Fruit fly (Drosophila melanogaster) whole organism, embryonic: Measurements from ENCODE around the gene CG4968.
A peak's percentile ranks its signal among the peaks of the same experiment; 100 is the strongest.

Experiments used
- Awh ChIP-seq: fragments of 200-800 bp; sonication (Bioruptor generic); IDR thresholded peaks from 2 replicates; pipeline ENCODE4, ENCODE4 v1.3.6; 2022; ENCODE audit warnings: missing biosample characterization, missing genetic modification characterization
- Bdp1 ChIP-seq: fragments of 200-800 bp; sonication (Bioruptor generic); optimal IDR thresholded peaks from 3 replicates; lab custom pipeline; 2016; ENCODE audit warnings: missing biosample characterization, missing genetic modification characterization
- CG1024 ChIP-seq: fragments of 200-800 bp; sonication (Bioruptor generic); IDR thresholded peaks from 2 replicates; pipeline ENCODE4 v1.3.6; 2022; ENCODE audit warnings: missing biosample characterization, missing genetic modification characterization
- CG10462 ChIP-seq: fragments of 200-800 bp; sonication (Bioruptor generic); optimal IDR thresholded peaks from 2 replicates; lab custom pipeline; 2016; ENCODE audit warnings: missing biosample characterization, missing genetic modification characterization
- CG10565 ChIP-seq: fragments of 200-800 bp; sonication (Bioruptor generic); optimal IDR thresholded peaks from 3 replicates; lab custom pipeline; 2016; ENCODE audit warnings: missing biosample characterization, mild to moderate bottlenecking, missing genetic modification characterization
- CG10654 ChIP-seq: fragments of 200-800 bp; sonication (Bioruptor generic); optimal IDR thresholded peaks from 2 replicates; lab custom pipeline; 2016; ENCODE audit warnings: missing biosample characterization, missing genetic modification characterization
- CG15514 ChIP-seq: fragments of 200-800 bp; sonication (Bioruptor generic); optimal IDR thresholded peaks from 3 replicates; lab custom pipeline; 2017; ENCODE audit warnings: missing biosample characterization, missing genetic modification characterization, mild to moderate bottlenecking, moderate library complexity, missing genetic modification reagents
- CG1832 ChIP-seq: fragments of 200-800 bp; sonication (Bioruptor generic); optimal IDR thresholded peaks from 2 replicates; lab custom pipeline; 2017; ENCODE audit warnings: missing biosample characterization, mild to moderate bottlenecking, missing genetic modification characterization, inconsistent platforms
- CG2712 ChIP-seq: fragments of 200-800 bp; optimal IDR thresholded peaks from 3 replicates; lab custom pipeline; 2019; ENCODE audit warnings: missing biosample characterization, mild to moderate bottlenecking, missing genetic modification characterization, moderate library complexity
- CG31224 ChIP-seq: fragments of 200-800 bp; sonication (Bioruptor generic); IDR thresholded peaks from 2 replicates; pipeline ENCODE4 v1.3.6; 2022; ENCODE audit warnings: missing biosample characterization, missing genetic modification characterization
- CG31365 ChIP-seq: fragments of 200-800 bp; sonication (Bioruptor generic); optimal IDR thresholded peaks from 2 replicates; lab custom pipeline; 2018; ENCODE audit warnings: missing biosample characterization, mild to moderate bottlenecking, missing genetic modification characterization
- CG32772 ChIP-seq: fragments of 200-800 bp; sonication (Bioruptor generic); IDR thresholded peaks from 2 replicates; pipeline ENCODE4 v1.3.6; 2022; ENCODE audit warnings: missing biosample characterization, missing genetic modification characterization
- CG3407 ChIP-seq: fragments of 200-800 bp; sonication (Bioruptor generic); optimal IDR thresholded peaks from 2 replicates; lab custom pipeline; 2018; ENCODE audit warnings: missing biosample characterization, mild to moderate bottlenecking, missing genetic modification characterization
- CG3995 ChIP-seq: fragments of 200-800 bp; sonication (Bioruptor generic); optimal IDR thresholded peaks from 3 replicates; lab custom pipeline; 2016; ENCODE audit warnings: missing biosample characterization, missing genetic modification characterization
- CG4360 ChIP-seq: fragments of 200-800 bp; sonication (Bioruptor generic); IDR thresholded peaks from 2 replicates; pipeline ENCODE4 v1.3.6; 2022; ENCODE audit warnings: missing biosample characterization, missing genetic modification characterization
- CG4707 ChIP-seq: fragments of 200-800 bp; sonication (Bioruptor generic); optimal IDR thresholded peaks from 2 replicates; lab custom pipeline; 2018; ENCODE audit warnings: missing biosample characterization, mild to moderate bottlenecking, missing genetic modification characterization, moderate library complexity
- CG7556 ChIP-seq: fragments of 200-800 bp; sonication (Bioruptor generic); optimal IDR thresholded peaks from 2 replicates; lab custom pipeline; 2017; ENCODE audit warnings: missing biosample characterization, mild to moderate bottlenecking, missing genetic modification characterization
- Dfd ChIP-seq, 2 experiments: fragments of >200 bp; optimal IDR thresholded peaks; 2 replicates each; lab custom pipeline; 2017; ENCODE audit warnings: missing biosample characterization in 2 of 2, missing genetic modification characterization in 2 of 2
- Doc3 ChIP-seq: fragments of 200-800 bp; sonication (Bioruptor generic); IDR thresholded peaks from 3 replicates; pipeline ENCODE4 v1.3.6; 2022; ENCODE audit warnings: missing biosample characterization, missing genetic modification characterization; ENCODE audit not compliant: partially characterized antibody
- Dp ChIP-seq: fragments of 200-800 bp; sonication (Bioruptor generic); optimal IDR thresholded peaks from 2 replicates; lab custom pipeline; 2018; ENCODE audit warnings: missing biosample characterization, mild to moderate bottlenecking, missing genetic modification characterization, moderate library complexity
- E2f1 ChIP-seq: fragments of 200-800 bp; sonication (Bioruptor generic); IDR thresholded peaks from 2 replicates; pipeline ENCODE4 v1.3.6; 2022; ENCODE audit warnings: missing biosample characterization, missing genetic modification characterization
- ERR ChIP-seq: fragments of 200-800 bp; sonication (Bioruptor generic); optimal IDR thresholded peaks from 2 replicates; lab custom pipeline; 2016; ENCODE audit warnings: missing biosample characterization, missing genetic modification characterization
- Fer3 ChIP-seq: fragments of 200-800 bp; sonication (Bioruptor generic); optimal IDR thresholded peaks from 2 replicates; lab custom pipeline; 2018; ENCODE audit warnings: missing biosample characterization, mild to moderate bottlenecking, missing genetic modification characterization, moderate library complexity
- H15 ChIP-seq: fragments of 200-800 bp; sonication (Bioruptor generic); IDR thresholded peaks from 3 replicates; pipeline ENCODE4 v1.3.6; 2022; ENCODE audit warnings: missing biosample characterization, missing genetic modification characterization
- Mad ChIP-seq: fragments of 200-800 bp; sonication (Bioruptor generic); optimal IDR thresholded peaks from 2 replicates; lab custom pipeline; 2016; ENCODE audit warnings: missing biosample characterization, missing genetic modification characterization
- Scr ChIP-seq: fragments of 200-800 bp; sonication (Bioruptor generic); IDR thresholded peaks from 2 replicates; pipeline ENCODE4 v1.3.6; 2022; ENCODE audit warnings: missing biosample characterization, missing genetic modification characterization; ENCODE audit not compliant: partially characterized antibody
- Side ChIP-seq: fragments of 200-800 bp; sonication (Bioruptor generic); optimal IDR thresholded peaks from 2 replicates; lab custom pipeline; 2016; ENCODE audit warnings: missing biosample characterization, missing genetic modification characterization
- Sox100B ChIP-seq: fragments of 200-800 bp; sonication (Bioruptor generic); optimal IDR thresholded peaks from 3 replicates; lab custom pipeline; 2018; ENCODE audit warnings: missing biosample characterization, mild to moderate bottlenecking, missing genetic modification characterization
- ac ChIP-seq: fragments of 200-800 bp; sonication (Bioruptor generic); optimal IDR thresholded peaks from 3 replicates; lab custom pipeline; 2017; ENCODE audit warnings: missing biosample characterization, mild to moderate bottlenecking, missing genetic modification characterization
- al ChIP-seq: fragments of 200-800 bp; sonication (Bioruptor generic); IDR thresholded peaks from 2 replicates; pipeline ENCODE4 v1.3.6; 2022; ENCODE audit warnings: missing biosample characterization, missing genetic modification characterization
- bab2 ChIP-seq: fragments of 200-800 bp; sonication (Bioruptor generic); optimal IDR thresholded peaks from 2 replicates; lab custom pipeline; 2016; ENCODE audit warnings: missing biosample characterization, missing genetic modification characterization
- bigmax ChIP-seq: fragments of 200-800 bp; sonication (Bioruptor generic); optimal IDR thresholded peaks from 2 replicates; lab custom pipeline; 2018; ENCODE audit warnings: missing biosample characterization, mild to moderate bottlenecking, missing genetic modification characterization
- cg ChIP-seq: fragments of 200-800 bp; sonication (Bioruptor generic); optimal IDR thresholded peaks from 3 replicates; lab custom pipeline; 2019; ENCODE audit warnings: missing biosample characterization, mild to moderate bottlenecking, missing genetic modification characterization, moderate library complexity
- emc ChIP-seq: fragments of 200-800 bp; sonication (Bioruptor generic); optimal IDR thresholded peaks from 2 replicates; lab custom pipeline; 2016; ENCODE audit warnings: missing biosample characterization, missing genetic modification characterization
- eve ChIP-seq, 2 experiments: fragments of >200 bp; optimal IDR thresholded peaks; 2 replicates each; lab custom pipeline; 2017; ENCODE audit warnings: missing biosample characterization in 2 of 2, missing genetic modification characterization in 2 of 2
- fd3F ChIP-seq: fragments of 200-800 bp; sonication (Bioruptor generic); optimal IDR thresholded peaks from 2 replicates; lab custom pipeline; 2018; ENCODE audit warnings: missing biosample characterization, mild to moderate bottlenecking, missing genetic modification characterization, moderate library complexity
- fru ChIP-seq: fragments of >200 bp; optimal IDR thresholded peaks from 2 replicates; lab custom pipeline; 2017
- grn ChIP-seq: fragments of 200-800 bp; sonication (Bioruptor generic); optimal IDR thresholded peaks from 3 replicates; lab custom pipeline; 2017; ENCODE audit warnings: missing biosample characterization, missing genetic modification characterization
- ind ChIP-seq: fragments of 200-800 bp; sonication (Bioruptor generic); optimal IDR thresholded peaks from 3 replicates; lab custom pipeline; 2016; ENCODE audit warnings: missing biosample characterization, missing genetic modification characterization
- insv ChIP-seq, 2 experiments: fragments of 200-800 bp; sonication (Bioruptor generic); optimal IDR thresholded peaks; 3 replicates each; lab custom pipeline; 2016 to 2018; ENCODE audit warnings: missing biosample characterization in 2 of 2, missing genetic modification characterization in 2 of 2
- lmd ChIP-seq: fragments of 200-800 bp; sonication (Bioruptor generic); IDR thresholded peaks from 2 replicates; pipeline ENCODE4 v1.3.6; 2022; ENCODE audit warnings: missing biosample characterization, missing genetic modification characterization
- mam ChIP-seq: fragments of 200-800 bp; sonication (Bioruptor generic); optimal IDR thresholded peaks from 3 replicates; lab custom pipeline; 2016; ENCODE audit warnings: missing biosample characterization, missing genetic modification characterization
- pita ChIP-seq: fragments of 200-800 bp; sonication (Bioruptor generic); optimal IDR thresholded peaks from 2 replicates; lab custom pipeline; 2017; ENCODE audit warnings: missing biosample characterization, mild to moderate bottlenecking, missing genetic modification characterization
- pum ChIP-seq: fragments of 200-800 bp; sonication (Bioruptor generic); optimal IDR thresholded peaks from 2 replicates; lab custom pipeline; 2016; ENCODE audit warnings: missing biosample characterization, missing genetic modification characterization
- sc ChIP-seq, 3 experiments: fragments of >200 bp in 2 of 3; fragments of 200-800 bp in 1 of 3; sonication (Bioruptor generic) in 1 of 3; optimal IDR thresholded peaks; 2 replicates in 2 of 3; 3 replicates in 1 of 3; lab custom pipeline; 2017; ENCODE audit warnings: mild to moderate bottlenecking in 1 of 3, missing biosample characterization in 1 of 3, missing genetic modification characterization in 1 of 3, missing genetic modification reagents in 1 of 3
- unc-4 ChIP-seq: fragments of 200-800 bp; sonication (Bioruptor generic); IDR thresholded peaks from 2 replicates; pipeline ENCODE4 v1.3.6; 2022; ENCODE audit warnings: missing biosample characterization, missing genetic modification characterization; ENCODE audit not compliant: partially characterized antibody
- unpg ChIP-seq: fragments of 200-800 bp; sonication (Bioruptor generic); optimal IDR thresholded peaks from 3 replicates; lab custom pipeline; 2018; ENCODE audit warnings: missing biosample characterization, mild to moderate bottlenecking, missing genetic modification characterization, moderate library complexity
- usp ChIP-seq: fragments of >200 bp; optimal IDR thresholded peaks from 2 replicates; lab custom pipeline; 2017; ENCODE audit warnings: missing biosample characterization, missing genetic modification characterization
- vnd ChIP-seq: fragments of 200-800 bp; sonication (Bioruptor generic); IDR thresholded peaks from 3 replicates; pipeline ENCODE4 v1.3.6; 2022; ENCODE audit warnings: missing biosample characterization, missing genetic modification characterization; ENCODE audit not compliant: partially characterized antibody

CG4968 gene

dm6 chr2L:10260750-10261493, 45.8 kb upstream of the CG4968 start, which contains the start of gene Pten (continued):
- TF ChIP-seq CG3995: peak; percentile 5
- peak; percentile 63 for TF ChIP-seq Sox100B (GFP tag; lab: Kevin White, UChicago)
- TF ChIP-seq CG7556 (GFP tag; lab: Kevin White, UChicago): peak; percentile 61
- no peak for TF ChIP-seq usp
- peak; percentile 89 for TF ChIP-seq Scr (GFP tag; lab: Robert Waterston, UW)
- peak; percentile 43 for TF ChIP-seq Mad (GFP tag; lab: Kevin White, UChicago)
- no peak for TF ChIP-seq CG31365
- TF ChIP-seq fru (lab: Kevin White, UChicago): no peak
- TF ChIP-seq insv (GFP tag; optimal IDR thresholded peaks at IDR 0.05; lab: Kevin White, UChicago): no peak
- TF ChIP-seq CG1024 (GFP tag; lab: Robert Waterston, UW): peak; percentile 90
- peak; percentile 74 for TF ChIP-seq mam (GFP tag; lab: Kevin White, UChicago)
- TF ChIP-seq ind: peak; percentile 71
- TF ChIP-seq ac (GFP tag; lab: Kevin White, UChicago): no peak
- no peak for TF ChIP-seq sc (optimal IDR thresholded peaks at IDR 0.05; lab: Kevin White, UChicago)
- peak; percentile 9 for TF ChIP-seq sc (GFP tag; optimal IDR thresholded peaks at IDR 0.05; lab: Kevin White, UChicago)
- TF ChIP-seq eve (GFP tag; optimal IDR thresholded peaks at IDR 0.05; lab: Kevin White, UChicago): peak in 1 of 2 experiments; percentile 8
- TF ChIP-seq Bdp1 (GFP tag; lab: Kevin White, UChicago): no peak
- peak; percentile 75 for TF ChIP-seq unc-4 (GFP tag; lab: Robert Waterston, UW)
- TF ChIP-seq CG10654: peak; percentile 62
- TF ChIP-seq bab2 (GFP tag; lab: Kevin White, UChicago): peak; percentile 61
- TF ChIP-seq ERR (GFP tag; lab: Kevin White, UChicago): peak; percentile 9
- TF ChIP-seq lmd (GFP tag; lab: Robert Waterston, UW): no peak
- TF ChIP-seq Dp (GFP tag; lab: Kevin White, UChicago): peak; percentile 28
- peak; percentile 61 for TF ChIP-seq Fer3 (tag; lab: Kevin White, UChicago)
- no peak; the same call in 1 of the 2 replicates for TF ChIP-seq al (GFP tag; lab: Robert Waterston, UW)
- peak; percentile 49 for TF ChIP-seq grn (GFP tag; lab: Kevin White, UChicago)
- peak; percentile 41 for TF ChIP-seq unpg (GFP tag; lab: Kevin White, UChicago)
- TF ChIP-seq Side (GFP tag; lab: Kevin White, UChicago): peak; percentile 67
- no peak for TF ChIP-seq CG1832 (GFP tag; lab: Kevin White, UChicago)
- TF ChIP-seq E2f1: no peak
- no peak for TF ChIP-seq CG31224 (GFP tag; lab: Robert Waterston, UW)
- TF ChIP-seq bigmax: no peak
- peak; percentile 85 for TF ChIP-seq vnd (GFP tag; lab: Robert Waterston, UW)
- peak; percentile 61 for TF ChIP-seq CG4707
- peak; percentile 51; the same call in 1 of the 2 replicates for TF ChIP-seq CG4360 (GFP tag; lab: Robert Waterston, UW)
- no peak for TF ChIP-seq CG3407
- peak; percentile 83 for TF ChIP-seq CG2712 (tag; lab: Kevin White, UChicago)
- peak; percentile 54; the same call in 1 of the 2 replicates for TF ChIP-seq Awh (GFP tag; lab: Robert Waterston, UW)
- no peak for TF ChIP-seq CG32772 (GFP tag; lab: Robert Waterston, UW)
- peak; percentile 7 for TF ChIP-seq emc (GFP tag; lab: Kevin White, UChicago)
- TF ChIP-seq cg: peak; percentile 56
- TF ChIP-seq Dfd (GFP tag; optimal IDR thresholded peaks at IDR 0.05; lab: Kevin White, UChicago): no peak
- TF ChIP-seq pita (GFP tag; lab: Kevin White, UChicago): no peak
- TF ChIP-seq CG15514: no peak
- peak; percentile 69 for TF ChIP-seq CG10565
- TF ChIP-seq CG10462 (GFP tag; lab: Kevin White, UChicago): peak; percentile 60
- TF ChIP-seq fd3F (GFP tag; lab: Kevin White, UChicago): peak; percentile 42
- TF ChIP-seq H15 (GFP tag; lab: Robert Waterston, UW): no peak
- TF ChIP-seq Doc3 (GFP tag; lab: Robert Waterston, UW): peak; percentile 66; the same call in 2 of the 3 replicates
- TF ChIP-seq pum: peak; percentile 60
